Fruit fly (Drosophila melanogaster) whole organism, wandering third instar larva: ENCODE data around the gene Ppt2.

Source experiments
- Dfd ChIP-seq: fragments of >200 bp; optimal IDR thresholded peaks from 2 replicates; lab custom pipeline; 2017; ENCODE audit warnings: missing biosample characterization, missing genetic modification characterization
- h ChIP-seq: fragments of 200-800 bp; sonication (Bioruptor generic); optimal IDR thresholded peaks from 3 replicates; lab custom pipeline; 2016; ENCODE audit warnings: missing biosample characterization, mild to moderate bottlenecking, missing genetic modification characterization
- psq ChIP-seq: fragments of 200-800 bp; sonication (Bioruptor generic); optimal IDR thresholded peaks from 3 replicates; lab custom pipeline; 2017; ENCODE audit warnings: missing biosample characterization, mild to moderate bottlenecking, missing genetic modification characterization, moderate library complexity
- tai ChIP-seq: sonication (Bioruptor generic); optimal IDR thresholded peaks from 2 replicates; lab custom pipeline; 2016; ENCODE audit warnings: missing biosample characterization, missing genetic modification characterization

dm6 chr2L:11306091-11306490, 26.0 kb downstream of the Ppt2 start:
- TF ChIP-seq h (GFP tag; lab: Kevin White, UChicago) (peak; percentile 83), Dfd (no peak), tai (peak; percentile 77), psq (peak; percentile 71)
